Fruit fly (Drosophila melanogaster) whole organism, prepupa: ENCODE data around the gene Xrcc2.

Source experiments
- CG10631 ChIP-seq: fragments of 200-800 bp; sonication (Bioruptor generic); optimal IDR thresholded peaks from 2 replicates; lab custom pipeline; 2016; ENCODE audit warnings: missing biosample characterization, missing genetic modification characterization
- CG10669 ChIP-seq: fragments of 200-800 bp; sonication (Bioruptor generic); optimal IDR thresholded peaks from 3 replicates; lab custom pipeline; 2018; ENCODE audit warnings: missing biosample characterization, mild to moderate bottlenecking, missing genetic modification characterization, moderate library complexity
- CG11762 ChIP-seq: fragments of 200-800 bp; sonication (Bioruptor generic); optimal IDR thresholded peaks from 3 replicates; lab custom pipeline; 2016; ENCODE audit warnings: missing biosample characterization, missing genetic modification characterization; ENCODE audit not compliant: insufficient read depth
- CG15336 ChIP-seq: fragments of 200-800 bp; sonication (Bioruptor generic); IDR thresholded peaks from 2 replicates; pipeline ENCODE4 v1.3.6; 2022; ENCODE audit warnings: missing biosample characterization, missing genetic modification characterization
- CG1621 ChIP-seq: fragments of 200-800 bp; sonication (Bioruptor generic); optimal IDR thresholded peaks from 3 replicates; lab custom pipeline; 2018; ENCODE audit warnings: missing biosample characterization, mild to moderate bottlenecking, missing genetic modification characterization
- CG16779 ChIP-seq: fragments of 200-800 bp; sonication (Bioruptor generic); optimal IDR thresholded peaks from 3 replicates; lab custom pipeline; 2017; ENCODE audit warnings: missing biosample characterization, mild to moderate bottlenecking, missing genetic modification characterization
- CG3032 ChIP-seq: fragments of 200-800 bp; optimal IDR thresholded peaks from 2 replicates; lab custom pipeline; 2019; ENCODE audit warnings: missing biosample characterization, mild to moderate bottlenecking, missing genetic modification characterization, moderate library complexity
- CG31627 ChIP-seq: fragments of 200-800 bp; sonication (Bioruptor generic); optimal IDR thresholded peaks from 3 replicates; lab custom pipeline; 2016; ENCODE audit warnings: missing biosample characterization, missing genetic modification characterization
- CG32006 ChIP-seq: fragments of 200-800 bp; sonication (Bioruptor generic); optimal IDR thresholded peaks from 3 replicates; lab custom pipeline; 2017; ENCODE audit warnings: missing biosample characterization, mild to moderate bottlenecking, missing genetic modification characterization
- CG34406 ChIP-seq: fragments of 200-800 bp; sonication (Bioruptor generic); optimal IDR thresholded peaks from 3 replicates; lab custom pipeline; 2016; ENCODE audit warnings: missing biosample characterization, missing genetic modification characterization
- CG6163 ChIP-seq: fragments of 200-800 bp; sonication (Bioruptor generic); IDR thresholded peaks from 3 replicates; pipeline ENCODE4 v1.3.6; 2022; ENCODE audit warnings: missing biosample characterization, missing genetic modification characterization
- CG6276 ChIP-seq: fragments of 200-800 bp; sonication (Bioruptor generic); optimal IDR thresholded peaks from 2 replicates; lab custom pipeline; 2017; ENCODE audit warnings: missing biosample characterization, mild to moderate bottlenecking, missing genetic modification characterization
- CG6792 ChIP-seq: fragments of 200-800 bp; sonication (Bioruptor generic); optimal IDR thresholded peaks from 3 replicates; lab custom pipeline; 2016; ENCODE audit warnings: missing biosample characterization, missing genetic modification characterization
- CG6808 ChIP-seq: fragments of 200-800 bp; sonication (Bioruptor generic); optimal IDR thresholded peaks from 3 replicates; lab custom pipeline; 2017; ENCODE audit warnings: missing biosample characterization, missing genetic modification characterization, mild to moderate bottlenecking, moderate library complexity, missing genetic modification reagents
- CG6854 ChIP-seq: fragments of 200-800 bp; sonication (Bioruptor generic); optimal IDR thresholded peaks from 2 replicates; lab custom pipeline; 2017; ENCODE audit warnings: missing biosample characterization, mild to moderate bottlenecking, missing genetic modification characterization
- CG8119 ChIP-seq: fragments of 200-800 bp; sonication (Bioruptor generic); IDR thresholded peaks from 3 replicates; pipeline ENCODE4 v1.3.6; 2022; ENCODE audit warnings: missing biosample characterization, missing genetic modification characterization
- CG8319 ChIP-seq: fragments of 200-800 bp; sonication (Bioruptor generic); optimal IDR thresholded peaks from 3 replicates; lab custom pipeline; 2016; ENCODE audit warnings: missing biosample characterization, missing genetic modification characterization
- CG8632 ChIP-seq: fragments of 200-800 bp; sonication (Bioruptor generic); optimal IDR thresholded peaks from 3 replicates; lab custom pipeline; 2016; ENCODE audit warnings: missing biosample characterization, missing genetic modification characterization
- CG9139 ChIP-seq: fragments of 200-800 bp; sonication (Bioruptor generic); optimal IDR thresholded peaks from 3 replicates; lab custom pipeline; 2017; ENCODE audit warnings: missing biosample characterization, mild to moderate bottlenecking, missing genetic modification characterization
- Eip75B ChIP-seq: fragments of 200-800 bp; sonication (Bioruptor generic); optimal IDR thresholded peaks from 3 replicates; lab custom pipeline; 2016; ENCODE audit warnings: missing biosample characterization, missing genetic modification characterization
- Eip78C ChIP-seq: fragments of 200-800 bp; sonication (Bioruptor generic); peaks from one replicate; lab custom pipeline; 2016; ENCODE audit warnings: missing biosample characterization, missing genetic modification characterization
- Eip93F ChIP-seq: fragments of 200-800 bp; sonication (Bioruptor generic); optimal IDR thresholded peaks from 2 replicates; lab custom pipeline; 2016; ENCODE audit warnings: missing biosample characterization, mild to moderate bottlenecking, missing genetic modification characterization
- Ets96B ChIP-seq: fragments of 200-800 bp; optimal IDR thresholded peaks from 2 replicates; lab custom pipeline; 2019; ENCODE audit warnings: missing biosample characterization, mild to moderate bottlenecking, missing genetic modification characterization, moderate library complexity
- Gug ChIP-seq: fragments of 200-800 bp; sonication (Bioruptor generic); IDR thresholded peaks from 2 replicates; pipeline ENCODE4 v1.3.6; 2022; ENCODE audit warnings: missing biosample characterization, missing genetic modification characterization
- Lpt ChIP-seq: fragments of 200-800 bp; sonication (Bioruptor generic); optimal IDR thresholded peaks from 3 replicates; lab custom pipeline; 2016; ENCODE audit warnings: missing biosample characterization, missing genetic modification characterization
- OdsH ChIP-seq: fragments of 200-800 bp; sonication (Bioruptor generic); optimal IDR thresholded peaks from 3 replicates; lab custom pipeline; 2016; ENCODE audit warnings: missing biosample characterization, missing genetic modification characterization
- Smox ChIP-seq: fragments of 200-800 bp; sonication (Bioruptor generic); optimal IDR thresholded peaks from 3 replicates; lab custom pipeline; 2016; ENCODE audit warnings: missing biosample characterization, missing genetic modification characterization
- Sox102F ChIP-seq: fragments of 200-800 bp; sonication (Bioruptor generic); optimal IDR thresholded peaks from 2 replicates; lab custom pipeline; 2016; ENCODE audit warnings: missing biosample characterization, mild to moderate bottlenecking, missing genetic modification characterization
- Sox14 ChIP-seq: fragments of 200-800 bp; sonication (Bioruptor generic); optimal IDR thresholded peaks from 3 replicates; lab custom pipeline; 2016; ENCODE audit warnings: missing biosample characterization, missing genetic modification characterization
- achi ChIP-seq: fragments of 200-800 bp; sonication (Bioruptor generic); optimal IDR thresholded peaks from 3 replicates; lab custom pipeline; 2016; ENCODE audit warnings: missing biosample characterization, missing genetic modification characterization
- dsx ChIP-seq: fragments of 200-800 bp; optimal IDR thresholded peaks from 3 replicates; lab custom pipeline; 2019; ENCODE audit warnings: missing biosample characterization, mild to moderate bottlenecking, missing genetic modification characterization, moderate library complexity; ENCODE audit not compliant: poor library complexity, severe bottlenecking
- eg ChIP-seq: fragments of 200-800 bp; sonication (Bioruptor generic); IDR thresholded peaks from 3 replicates; pipeline ENCODE4 v1.3.6; 2022; ENCODE audit warnings: missing biosample characterization, missing genetic modification characterization
- esn ChIP-seq: fragments of 200-800 bp; sonication (Bioruptor generic); optimal IDR thresholded peaks from 2 replicates; lab custom pipeline; 2016; ENCODE audit warnings: missing biosample characterization, mild to moderate bottlenecking, missing genetic modification characterization, moderate library complexity
- fd59A ChIP-seq: fragments of 200-800 bp; sonication (Bioruptor generic); optimal IDR thresholded peaks from 2 replicates; lab custom pipeline; 2017; ENCODE audit warnings: missing biosample characterization, mild to moderate bottlenecking, missing genetic modification characterization, missing genetic modification reagents
- lz ChIP-seq: fragments of 200-800 bp; sonication (Bioruptor generic); optimal IDR thresholded peaks from 3 replicates; lab custom pipeline; 2016; ENCODE audit warnings: missing biosample characterization, missing genetic modification characterization
- net ChIP-seq: fragments of 200-800 bp; sonication (Bioruptor generic); optimal IDR thresholded peaks from 3 replicates; lab custom pipeline; 2016; ENCODE audit warnings: missing biosample characterization, missing genetic modification characterization
- pdm3 ChIP-seq: fragments of 200-800 bp; sonication (Bioruptor generic); optimal IDR thresholded peaks from 3 replicates; lab custom pipeline; 2016; ENCODE audit warnings: missing biosample characterization, missing genetic modification characterization
- spab ChIP-seq: fragments of 200-800 bp; sonication (Bioruptor generic); optimal IDR thresholded peaks from 2 replicates; lab custom pipeline; 2017; ENCODE audit warnings: missing biosample characterization, mild to moderate bottlenecking, missing genetic modification characterization, missing genetic modification reagents
- ss ChIP-seq, 2 experiments: fragments of 200-800 bp; sonication (Bioruptor generic); optimal IDR thresholded peaks; 2 replicates in 1 of 2; 3 replicates in 1 of 2; lab custom pipeline; 2017 to 2018; ENCODE audit warnings: mild to moderate bottlenecking in 2 of 2, missing biosample characterization in 2 of 2, missing genetic modification characterization in 2 of 2, moderate library complexity in 1 of 2
- svp ChIP-seq: fragments of 200-800 bp; sonication (Bioruptor generic); peaks from one replicate; lab custom pipeline; 2016; ENCODE audit warnings: missing biosample characterization, missing genetic modification characterization
- topi ChIP-seq: fragments of 200-800 bp; sonication (Bioruptor generic); optimal IDR thresholded peaks from 3 replicates; lab custom pipeline; 2016; ENCODE audit warnings: missing biosample characterization, missing genetic modification characterization
- vri ChIP-seq: fragments of 200-800 bp; sonication (Bioruptor generic); optimal IDR thresholded peaks from 3 replicates; lab custom pipeline; 2016; ENCODE audit warnings: missing biosample characterization, mild to moderate bottlenecking, missing genetic modification characterization

Xrcc2 gene

dm6 chrX:18483261-18484218 is 16.4 kb upstream of the Xrcc2 start, which contains the start of gene Hayan:
TSS of gene Hayan (minus strand) at chrX:18483772.
- TF ChIP-seq Lpt (GFP tag; lab: Kevin White, UChicago) (peak; percentile 50), esn (GFP tag; lab: Kevin White, UChicago) (peak; percentile 21), Eip93F (GFP tag; lab: Kevin White, UChicago) (no peak), svp (GFP tag; lab: Kevin White, UChicago) (peak; percentile 99), CG8319 (peak; percentile 44), CG11762 (GFP tag; lab: Kevin White, UChicago) (no peak), pdm3 (GFP tag; lab: Kevin White, UChicago) (peak; percentile 38), dsx (GFP tag; lab: Kevin White, UChicago) (peak; percentile 14), CG6163 (GFP tag; lab: Robert Waterston, UW) (peak; percentile 63; the same call in 2 of the 3 replicates), CG32006 (GFP tag; lab: Kevin White, UChicago) (no peak), CG31627 (GFP tag; lab: Kevin White, UChicago) (no peak), CG15336 (GFP tag; lab: Robert Waterston, UW) (peak; percentile 33; the same call in 1 of the 2 replicates), achi (GFP tag; lab: Kevin White, UChicago) (no peak), CG6854 (peak; percentile 88), topi (GFP tag; lab: Kevin White, UChicago) (peak; percentile 18), net (GFP tag; lab: Kevin White, UChicago) (peak; percentile 44), vri (GFP tag; lab: Kevin White, UChicago) (peak; percentile 53), CG9139 (peak; percentile 77), OdsH (peak; percentile 6), CG8632 (no peak), Smox (GFP tag; lab: Kevin White, UChicago) (peak; percentile 17), Ets96B (peak; percentile 24), fd59A (GFP tag; lab: Kevin White, UChicago) (no peak), CG16779 (peak; percentile 63), Sox14 (GFP tag; lab: Kevin White, UChicago) (peak; percentile 23), Sox102F (peak; percentile 46), CG6276 (peak; percentile 51), CG3032 (peak; percentile 20), CG6808 (GFP tag; lab: Kevin White, UChicago) (peak; percentile 85), CG10631 (GFP tag; lab: Kevin White, UChicago) (no peak), lz (GFP tag; lab: Kevin White, UChicago) (no peak), CG8119 (GFP tag; lab: Robert Waterston, UW) (peak; percentile 41; the same call in 1 of the 3 replicates), ss (GFP tag; optimal IDR thresholded peaks at IDR 0.05; lab: Kevin White, UChicago) (peak; percentile 56 to 75), CG6792 (GFP tag; lab: Kevin White, UChicago) (peak; percentile 6), CG1621 (tag; lab: Kevin White, UChicago) (peak; percentile 93), eg (peak; percentile 41; the same call in 1 of the 3 replicates), Eip78C (GFP tag; lab: Kevin White, UChicago) (peak; percentile 64), CG34406 (GFP tag; lab: Kevin White, UChicago) (peak; percentile 17), Eip75B (GFP tag; lab: Kevin White, UChicago) (peak; percentile 27), Gug (GFP tag; lab: Robert Waterston, UW) (no peak), spab (GFP tag; lab: Kevin White, UChicago) (peak; percentile 29), CG10669 (GFP tag; lab: Kevin White, UChicago) (peak; percentile 16)
- TF ChIP-seq, all 60 proteins: peak for 32
